Worm (Caenorhabditis elegans): ENCODE data around the gene hum-8.

Gene hum-8

ce11 chrIV:390279-390678 lies 50.1 kb downstream of the hum-8 start, which contains the start of the genes ears-2 and uncp-18 (continued):
- TF ChIP-seq lin-13 (GFP tag; optimal IDR thresholded peaks at IDR 0.05) = peak; percentile 92
- TF ChIP-seq daf-16 (GFP tag; optimal IDR thresholded peaks at IDR 0.05) = peak; percentile 43 to 89
- peak; percentile 79 for TF ChIP-seq daf-16 (tag; optimal IDR thresholded peaks at IDR 0.05)
- TF ChIP-seq skn-1 (tag; optimal IDR thresholded peaks at IDR 0.05) = no peak
- TF ChIP-seq madf-5 (GFP tag; IDR thresholded peaks at IDR 0.05) = no peak
- TF ChIP-seq unc-39 (tag; optimal IDR thresholded peaks at IDR 0.05) = no peak
- peak; percentile 98 for TF ChIP-seq mep-1 (tag; optimal IDR thresholded peaks at IDR 0.05)
- peak; percentile 96 for TF ChIP-seq dve-1 (tag; optimal IDR thresholded peaks at IDR 0.05; ENCODE audit: insufficient read depth)
- peak; percentile 91 for TF ChIP-seq rbr-2 (tag; optimal IDR thresholded peaks at IDR 0.05)
- no peak for TF ChIP-seq ceh-82 (tag; optimal IDR thresholded peaks at IDR 0.05)
- no peak for TF ChIP-seq F26F4.8 (GFP tag; conservative IDR thresholded peaks at IDR 0.05)
- no peak for TF ChIP-seq ztf-11 (tag; optimal IDR thresholded peaks at IDR 0.05)
- TF ChIP-seq aly-2 (tag; optimal IDR thresholded peaks at IDR 0.05) = peak; percentile 54
- no peak for TF ChIP-seq ceh-62 (tag; optimal IDR thresholded peaks at IDR 0.05)
- TF ChIP-seq nhr-25 (tag; optimal IDR thresholded peaks at IDR 0.05; ENCODE audit: borderline replicate concordance, insufficient read depth) = peak; percentile 69
- TF ChIP-seq vab-7 (GFP tag; IDR thresholded peaks at IDR 0.05) = peak; percentile 98
- TF ChIP-seq tra-1 (GFP tag; IDR thresholded peaks at IDR 0.05) = peak; percentile 74; the same call in 1 of the 2 replicates
- TF ChIP-seq F10B5.3 (tag; optimal IDR thresholded peaks at IDR 0.05) = peak; percentile 55
- peak; percentile 71; the same call in 1 of the 2 replicates for TF ChIP-seq php-3 (GFP tag; IDR thresholded peaks at IDR 0.05)
- TF ChIP-seq lin-38 (GFP tag; IDR thresholded peaks at IDR 0.05) = peak; percentile 90
- peak; percentile 55 for TF ChIP-seq F49E8.2 (tag; optimal IDR thresholded peaks at IDR 0.05; ENCODE audit: borderline replicate concordance)
- no peak for TF ChIP-seq nhr-11 (tag; optimal IDR thresholded peaks at IDR 0.05)
- peak; percentile 81 for TF ChIP-seq spr-3 (GFP tag; optimal IDR thresholded peaks at IDR 0.05)
- TF ChIP-seq mxl-3 (GFP tag; optimal IDR thresholded peaks at IDR 0.05) = peak; percentile 84
- TF ChIP-seq hmg-1.1 (GFP tag; IDR thresholded peaks at IDR 0.05) = peak; percentile 95
- peak; percentile 89 for TF ChIP-seq Y105C5A.15 (GFP tag; IDR thresholded peaks at IDR 0.05)
- TF ChIP-seq lir-3 (tag; optimal IDR thresholded peaks at IDR 0.05) = peak; percentile 48
- no peak for TF ChIP-seq daf-8 (GFP tag; IDR thresholded peaks at IDR 0.05)
- no peak for TF ChIP-seq daf-19 (GFP tag; conservative IDR thresholded peaks at IDR 0.05)
- TF ChIP-seq nhr-102 (tag; optimal IDR thresholded peaks at IDR 0.05) = peak; percentile 85
- peak; percentile 99 for TF ChIP-seq mes-2 (tag; optimal IDR thresholded peaks at IDR 0.05; ENCODE audit: poor library complexity, severe bottlenecking)
- peak; percentile 97 for TF ChIP-seq unc-130 (GFP tag; optimal IDR thresholded peaks at IDR 0.05)
- TF ChIP-seq snpc-1.2 (GFP tag; IDR thresholded peaks at IDR 0.05) = peak; percentile 75
- TF ChIP-seq fkh-10 (GFP tag; optimal IDR thresholded peaks at IDR 0.05) = peak; percentile 43
- peak; percentile 96 for TF ChIP-seq sdz-12 (GFP tag; optimal IDR thresholded peaks at IDR 0.05)
- TF ChIP-seq mdl-1 (tag; optimal IDR thresholded peaks at IDR 0.05) = peak in 1 of 2 experiments; percentile 20
- peak; percentile 71 for TF ChIP-seq dmd-6 (GFP tag; IDR thresholded peaks at IDR 0.05)
- no peak for TF ChIP-seq snpc-4 (tag; optimal IDR thresholded peaks at IDR 0.05)
- peak; percentile 62 for TF ChIP-seq lin-15B (tag; optimal IDR thresholded peaks at IDR 0.05)
- TF ChIP-seq arid-1 (GFP tag; conservative IDR thresholded peaks at IDR 0.05) = peak; percentile 96
- peak; percentile 76; the same call in 1 of the 2 replicates for TF ChIP-seq madf-9 (GFP tag; conservative IDR thresholded peaks at IDR 0.05)
- peak; percentile 43 for TF ChIP-seq nhr-10 (tag; optimal IDR thresholded peaks at IDR 0.05)
- TF ChIP-seq F37D6.2 (tag; optimal IDR thresholded peaks at IDR 0.05) = peak; percentile 79
- peak; percentile 55 for TF ChIP-seq R02D3.7 (tag; optimal IDR thresholded peaks at IDR 0.05)
- TF ChIP-seq daf-12 (tag; optimal IDR thresholded peaks at IDR 0.05) = no peak
- peak; percentile 90 for TF ChIP-seq T26A8.4 (GFP tag; IDR thresholded peaks at IDR 0.05)
- no peak for TF ChIP-seq jun-1 (tag; optimal IDR thresholded peaks at IDR 0.05)
- TF ChIP-seq nhr-111 (GFP tag; optimal IDR thresholded peaks at IDR 0.05) = no peak
- TF ChIP-seq nhr-42 (GFP tag; IDR thresholded peaks at IDR 0.05) = peak; percentile 79
- TF ChIP-seq mdt-29 (GFP tag; IDR thresholded peaks at IDR 0.05) = peak; percentile 73
- TF ChIP-seq hif-1 (tag; optimal IDR thresholded peaks at IDR 0.05) = peak; percentile 1 to 92
- TF ChIP-seq aha-1 (tag) = peak; percentile 96
